Worm (Caenorhabditis elegans): ENCODE data around the gene D1014.7.
A peak's percentile ranks its signal among the peaks of the same experiment; 100 is the strongest.

D1014.7 gene

DNA sequence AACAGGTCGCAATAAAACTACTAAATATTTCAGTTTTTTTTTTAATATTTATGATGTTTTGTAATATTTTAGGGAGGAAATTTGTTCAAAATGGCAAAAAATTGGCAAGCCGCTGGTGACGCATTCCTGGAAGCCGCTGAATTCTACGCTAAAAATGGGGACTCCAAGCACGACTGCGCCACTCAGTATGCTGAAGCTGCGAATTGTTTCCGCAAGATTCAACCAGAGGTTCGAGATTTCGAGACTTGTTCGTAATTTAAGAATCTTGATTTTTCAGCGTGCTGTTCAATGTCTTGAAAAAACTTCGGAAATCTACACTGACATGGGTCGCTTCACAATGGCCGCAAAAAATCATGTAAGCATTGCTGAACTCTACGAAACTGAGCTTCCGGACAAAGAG lies 13.6 kb downstream of the D1014.7 start:
- TF ChIP-seq nhr-77 (tag; optimal IDR thresholded peaks at IDR 0.05) = no peak
- peak; percentile 65 for TF ChIP-seq ama-1 (optimal IDR thresholded peaks at IDR 0.05)

DNA sequence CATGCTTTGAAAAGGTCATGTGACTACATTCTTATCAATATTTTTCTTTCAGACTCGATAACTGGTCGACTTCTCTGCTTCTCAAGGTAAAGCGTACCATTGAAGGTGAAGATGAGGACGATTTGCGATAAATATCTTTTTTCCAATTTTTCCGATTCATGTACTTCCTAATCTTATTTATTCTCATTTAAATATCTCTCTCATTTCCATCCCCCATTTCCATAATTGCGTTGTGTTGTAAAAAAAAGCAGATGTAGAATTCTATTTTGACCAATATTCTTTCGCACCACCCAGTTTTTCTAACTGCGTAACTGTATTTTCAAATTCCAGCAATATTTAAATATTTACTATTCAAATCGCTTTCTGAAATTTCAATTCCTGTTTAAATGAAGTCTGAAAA lies 14.9 kb downstream of the D1014.7 start, which contains the start of gene D1014.4:
D1014.4 (plus strand) TSS at position 301 of the 400 bp plus-strand sequence.
- TF ChIP-seq snpc-4 (tag; optimal IDR thresholded peaks at IDR 0.05) (no peak), elt-2 (tag; optimal IDR thresholded peaks at IDR 0.05) (peak; percentile 34), nhr-23 (tag; optimal IDR thresholded peaks at IDR 0.05) (no peak)

DNA sequence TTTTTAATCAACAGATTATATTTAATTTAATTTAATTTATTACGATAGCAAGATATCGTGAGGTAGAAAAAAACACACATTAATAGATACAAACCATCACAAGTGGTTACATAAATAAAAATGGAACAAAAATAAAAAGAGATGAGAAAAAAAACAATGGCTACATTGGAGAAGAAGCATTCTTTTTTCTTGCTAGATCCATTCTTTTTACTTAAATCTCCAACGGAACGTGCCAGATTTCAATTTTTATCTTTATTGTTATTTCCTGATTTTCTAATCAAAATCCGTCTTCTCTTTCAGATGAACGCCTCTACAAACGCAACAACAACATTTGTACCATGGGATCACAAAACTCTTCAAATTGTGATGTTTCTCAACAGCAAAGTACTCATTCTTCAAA lies 25.5 kb downstream of the D1014.7 start, which contains the start of gene D1014.2:
D1014.2 (plus strand) TSS at position 301 of the 400 bp plus-strand sequence.
- TF ChIP-seq egl-5 (tag; optimal IDR thresholded peaks at IDR 0.05) (no peak), nhr-23 (tag; optimal IDR thresholded peaks at IDR 0.05) (no peak), unc-62 (GFP tag; optimal IDR thresholded peaks at IDR 0.05) (no peak), hmg-11 (tag; optimal IDR thresholded peaks at IDR 0.05) (no peak), ceh-28 (tag; optimal IDR thresholded peaks at IDR 0.05) (no peak), mml-1 (tag; optimal IDR thresholded peaks at IDR 0.05) (no peak), unc-39 (tag; optimal IDR thresholded peaks at IDR 0.05) (no peak), tbx-2 (tag; optimal IDR thresholded peaks at IDR 0.05) (no peak), nhr-28 (tag; optimal IDR thresholded peaks at IDR 0.05) (no peak), sea-2 (GFP tag; optimal IDR thresholded peaks at IDR 0.05) (no peak), skn-1 (tag; optimal IDR thresholded peaks at IDR 0.05) (no peak), elt-1 (tag; optimal IDR thresholded peaks at IDR 0.05) (no peak), nhr-25 (tag; optimal IDR thresholded peaks at IDR 0.05) (no peak), elt-3 (tag; optimal IDR thresholded peaks at IDR 0.05) (no peak), nhr-12 (tag; optimal IDR thresholded peaks at IDR 0.05) (no peak), nhr-11 (tag; optimal IDR thresholded peaks at IDR 0.05) (no peak), zag-1 (tag; optimal IDR thresholded peaks at IDR 0.05) (no peak), snpc-4 (tag; optimal IDR thresholded peaks at IDR 0.05) (no peak), lsy-12 (tag; optimal IDR thresholded peaks at IDR 0.05) (no peak), ama-1 (optimal IDR thresholded peaks at IDR 0.05) (no peak)

DNA sequence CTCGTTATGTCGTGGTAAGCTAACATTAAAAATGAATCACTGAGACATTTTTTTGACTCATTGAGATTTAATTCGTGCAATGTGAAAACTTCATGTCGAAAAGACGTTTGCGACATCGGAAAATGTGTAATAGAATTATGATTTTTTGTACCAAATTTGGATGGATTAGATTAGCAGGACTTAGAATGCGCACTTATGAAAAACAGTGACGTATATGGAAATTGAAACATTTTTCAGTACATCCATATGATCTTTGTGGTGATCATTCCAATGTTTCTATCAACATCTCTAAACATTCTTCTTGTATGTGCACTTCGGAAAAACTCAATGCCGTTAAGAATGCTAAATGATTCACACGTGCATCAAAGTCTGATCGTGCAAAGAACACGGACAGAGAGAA lies 26.5 kb downstream of the D1014.7 start:
- no peak for TF ChIP-seq nfya-1 (tag; optimal IDR thresholded peaks at IDR 0.05; ENCODE audit: insufficient read depth)
- no peak for TF ChIP-seq eor-1 (tag; optimal IDR thresholded peaks at IDR 0.05)
- TF ChIP-seq unc-62 (GFP tag; optimal IDR thresholded peaks at IDR 0.05) = no peak
- TF ChIP-seq nhr-11 (tag; optimal IDR thresholded peaks at IDR 0.05) = no peak
- no peak for TF ChIP-seq ceh-16 (tag; optimal IDR thresholded peaks at IDR 0.05)
- TF ChIP-seq jun-1 (tag; optimal IDR thresholded peaks at IDR 0.05) = no peak
- TF ChIP-seq R02D3.7 (tag; optimal IDR thresholded peaks at IDR 0.05) = no peak
- TF ChIP-seq nhr-25 (tag; optimal IDR thresholded peaks at IDR 0.05) = no peak
- TF ChIP-seq unc-39 (tag; optimal IDR thresholded peaks at IDR 0.05) = no peak
- no peak for TF ChIP-seq nhr-28 (tag; optimal IDR thresholded peaks at IDR 0.05)
- no peak for TF ChIP-seq hmg-11 (tag; optimal IDR thresholded peaks at IDR 0.05)
- no peak for TF ChIP-seq elt-2 (tag; optimal IDR thresholded peaks at IDR 0.05)
- TF ChIP-seq ztf-11 (tag; optimal IDR thresholded peaks at IDR 0.05) = no peak
- TF ChIP-seq pha-4 (tag; optimal IDR thresholded peaks at IDR 0.05) = no peak
- TF ChIP-seq nhr-77 (tag; optimal IDR thresholded peaks at IDR 0.05) = no peak
- TF ChIP-seq ceh-9 (tag; optimal IDR thresholded peaks at IDR 0.05) = no peak
- no peak for TF ChIP-seq lin-15B (tag; optimal IDR thresholded peaks at IDR 0.05)
- TF ChIP-seq mml-1 (tag; optimal IDR thresholded peaks at IDR 0.05) = no peak
- no peak for TF ChIP-seq nhr-76 (tag; optimal IDR thresholded peaks at IDR 0.05)
- no peak for TF ChIP-seq mdl-1 (tag; optimal IDR thresholded peaks at IDR 0.05)

DNA sequence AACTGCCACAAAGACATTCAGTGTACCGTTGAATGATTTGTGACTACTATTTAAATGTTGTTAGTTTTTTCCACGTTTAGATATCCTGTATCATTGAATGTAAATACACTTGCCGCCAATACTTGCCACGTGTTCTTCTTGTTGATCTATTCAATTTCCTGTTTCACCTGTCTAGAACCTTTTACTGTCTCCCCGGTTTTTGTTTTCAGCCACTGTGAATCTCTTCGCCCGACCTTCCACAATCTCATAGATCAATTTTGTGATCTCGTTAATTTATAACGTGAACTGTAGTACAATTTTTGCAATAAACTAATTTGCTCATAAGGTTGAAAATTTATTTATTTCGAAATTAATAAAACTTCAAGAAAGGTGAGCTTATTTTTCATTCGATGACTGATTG lies 27.3 kb downstream of the D1014.7 start, which contains the start of gene D1014.13:
D1014.13 (plus strand) TSS at position 301 of the 400 bp plus-strand sequence.
- TF ChIP-seq elt-3 (tag; optimal IDR thresholded peaks at IDR 0.05) (no peak), ceh-16 (tag; optimal IDR thresholded peaks at IDR 0.05) (no peak), ceh-82 (tag; optimal IDR thresholded peaks at IDR 0.05) (no peak), jun-1 (tag; optimal IDR thresholded peaks at IDR 0.05) (no peak)

DNA sequence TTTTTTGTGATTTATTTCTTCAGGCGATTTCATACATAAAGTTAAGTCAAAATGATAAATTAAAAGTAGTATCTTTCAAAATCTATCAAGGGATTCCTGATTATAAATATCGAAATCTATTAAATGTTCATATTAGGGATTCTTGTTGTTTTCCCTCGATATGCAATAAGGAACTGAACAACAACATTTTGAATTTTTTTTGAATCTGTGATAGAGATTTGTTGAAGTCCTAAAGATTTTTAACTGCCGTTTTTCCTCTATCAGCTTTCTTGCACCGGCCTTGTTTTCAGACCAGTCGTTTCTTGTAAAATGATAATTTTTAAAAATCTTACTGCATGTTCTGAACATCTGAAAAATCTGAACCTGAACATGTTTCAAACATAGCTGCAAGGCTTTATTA lies 37.7 kb downstream of the D1014.7 start:
- TF ChIP-seq fos-1 (tag; optimal IDR thresholded peaks at IDR 0.05) = no peak

All from whole organism, L3 larva.